Fruit fly (Drosophila melanogaster): ENCODE data around the gene Pkc98E.
A peak's percentile ranks its signal among the peaks of the same experiment; 100 is the strongest.

Pkc98E gene

DNA sequence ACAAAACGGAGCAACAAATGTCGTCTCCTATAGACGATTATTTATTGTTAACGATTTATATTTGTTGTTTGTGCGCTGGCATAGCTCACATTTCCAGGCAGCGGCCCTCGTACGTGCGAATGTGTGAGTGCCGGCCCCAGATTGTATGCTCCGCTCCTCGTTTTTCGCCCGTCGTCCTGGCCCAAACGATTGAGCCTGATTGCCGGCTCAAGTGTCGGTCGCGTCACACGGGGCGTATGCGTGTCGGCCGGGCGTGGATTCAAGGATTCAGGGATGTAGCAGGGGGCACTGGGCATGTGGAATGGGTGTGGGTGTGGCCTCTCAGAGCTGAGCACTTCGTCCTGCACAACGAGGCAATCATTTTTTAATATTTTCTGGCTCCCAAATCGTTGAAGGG is 33.3 kb upstream of the Pkc98E start:
- TF ChIP-seq sim (GFP tag; IDR thresholded peaks at IDR 0.05) (no peak), Hsf (GFP tag; optimal IDR thresholded peaks at IDR 0.05) (no peak), Hmr (GFP tag; optimal IDR thresholded peaks at IDR 0.05) (no peak), Adf1 (GFP tag; IDR thresholded peaks at IDR 0.05) (no peak), crc (GFP tag; optimal IDR thresholded peaks at IDR 0.05) (no peak), CG12155 (GFP tag; optimal IDR thresholded peaks at IDR 0.05) (no peak), abd-A (tag; optimal IDR thresholded peaks at IDR 0.05) (peak; percentile 22), Ets65A (GFP tag) (peak; percentile 93)

DNA sequence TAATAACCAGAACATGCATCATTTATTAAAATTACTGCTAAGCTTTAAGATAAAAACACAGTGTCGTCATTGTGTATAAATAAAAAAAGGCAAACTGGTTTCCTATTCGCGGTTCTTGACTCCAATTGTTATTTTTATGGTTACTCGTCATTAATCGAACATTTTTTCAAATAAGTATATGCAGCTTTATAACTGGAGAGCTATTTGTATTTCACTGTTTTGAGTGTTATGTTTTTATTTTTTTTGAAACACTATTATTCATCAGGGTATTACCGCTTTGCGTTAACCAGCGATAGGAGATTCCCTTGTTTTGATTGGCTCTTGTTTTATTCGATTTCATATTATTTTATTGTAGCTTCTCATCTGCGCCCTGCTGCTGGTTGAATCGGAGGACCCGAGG is 27.8 kb upstream of the Pkc98E start:
- no peak for TF ChIP-seq pnt (GFP tag; optimal IDR thresholded peaks at IDR 0.05)
- TF ChIP-seq sens (GFP tag) = peak; percentile 32

DNA sequence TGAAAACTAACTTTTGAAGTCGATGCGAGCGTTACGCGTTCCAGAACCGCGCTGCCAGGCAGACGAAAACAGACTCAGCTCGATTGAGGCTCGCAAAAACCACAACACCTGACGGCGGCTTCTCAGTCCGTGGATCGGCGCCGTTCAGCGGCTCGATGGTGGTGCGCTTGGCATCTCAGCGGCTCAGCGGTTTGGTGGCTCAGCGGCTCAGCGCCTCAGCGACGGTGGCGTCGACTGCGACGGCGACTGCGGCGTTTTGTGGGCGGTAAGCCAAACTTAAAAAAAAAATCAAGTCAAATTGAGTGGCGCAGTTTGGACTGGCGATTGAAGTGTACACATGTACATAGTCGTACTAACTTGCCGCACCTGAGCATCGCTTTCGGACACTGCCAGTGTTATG is 18.6 kb upstream of the Pkc98E start, which contains the start of gene wat:
Gene wat (minus strand): TSS at position 41 of the 400 bp plus-strand sequence.
- TF ChIP-seq CG16779 (GFP tag; IDR thresholded peaks at IDR 0.05) = no peak
- TF ChIP-seq CG8089 (GFP tag; optimal IDR thresholded peaks at IDR 0.05) = no peak
- no peak for TF ChIP-seq GATAe (GFP tag; conservative IDR thresholded peaks at IDR 0.05)
- no peak for TF ChIP-seq Dfd (GFP tag; optimal IDR thresholded peaks at IDR 0.05)
- no peak for TF ChIP-seq CG17359 (tag; optimal IDR thresholded peaks at IDR 0.05)
- TF ChIP-seq CG11695 (GFP tag; IDR thresholded peaks at IDR 0.05) = no peak
- TF ChIP-seq chinmo (GFP tag; IDR thresholded peaks at IDR 0.05; ENCODE audit: partially characterized antibody) = 0 out of 4 replicates have a peak, but pooled peaks have one; percentile 51
- TF ChIP-seq z (GFP tag; IDR thresholded peaks at IDR 0.05) = 0 out of 3 replicates have a peak, but pooled peaks have one; percentile 11
- TF ChIP-seq wor (GFP tag; IDR thresholded peaks at IDR 0.05) = no peak
- TF ChIP-seq CG33213 (GFP tag; optimal IDR thresholded peaks at IDR 0.05) = no peak
- TF ChIP-seq CG9727 (GFP tag; optimal IDR thresholded peaks at IDR 0.05) = no peak
- no peak for TF ChIP-seq CG32532 (GFP tag; IDR thresholded peaks at IDR 0.05)
- TF ChIP-seq CG17186 (GFP tag; optimal IDR thresholded peaks at IDR 0.05) = no peak
- no peak for TF ChIP-seq zfh1 (GFP tag; IDR thresholded peaks at IDR 0.05)
- TF ChIP-seq Adf1 (GFP tag; IDR thresholded peaks at IDR 0.05) = peak; percentile 85
- TF ChIP-seq hbn (GFP tag; IDR thresholded peaks at IDR 0.05; ENCODE audit: partially characterized antibody) = no peak
- no peak for TF ChIP-seq sna (GFP tag; IDR thresholded peaks at IDR 0.05; ENCODE audit: partially characterized antibody)
- TF ChIP-seq CG12391 (tag; optimal IDR thresholded peaks at IDR 0.05) = no peak
- no peak for TF ChIP-seq dimm (GFP tag; IDR thresholded peaks at IDR 0.05)
- TF ChIP-seq Ravus (GFP tag; IDR thresholded peaks at IDR 0.05) = no peak

- TF ChIP-seq Hr39 (optimal IDR thresholded peaks at IDR 0.05) (no peak), Hmx (GFP tag; optimal IDR thresholded peaks at IDR 0.05) (no peak), CG9817 (tag; optimal IDR thresholded peaks at IDR 0.05) (no peak), CG2202 (tag; optimal IDR thresholded peaks at IDR 0.05) (no peak), nmo (GFP tag; optimal IDR thresholded peaks at IDR 0.05) (no peak), bbx (GFP tag; IDR thresholded peaks at IDR 0.05; ENCODE audit: partially characterized antibody) (no peak), Bdp1 (GFP tag; optimal IDR thresholded peaks at IDR 0.05) (no peak), tio (GFP tag; optimal IDR thresholded peaks at IDR 0.05) (no peak), zen (tag; optimal IDR thresholded peaks at IDR 0.05) (no peak)
These were observed 14.3 kb upstream of the Pkc98E start, which contains the start of gene CG14518 for dm6 chr3R:29024671-29025070. Gene CG14518, plus strand, starts transcription at chr3R:29024971.
